Fruit fly (Drosophila melanogaster): ENCODE data around the gene CG3198.

CG3198 gene

DNA sequence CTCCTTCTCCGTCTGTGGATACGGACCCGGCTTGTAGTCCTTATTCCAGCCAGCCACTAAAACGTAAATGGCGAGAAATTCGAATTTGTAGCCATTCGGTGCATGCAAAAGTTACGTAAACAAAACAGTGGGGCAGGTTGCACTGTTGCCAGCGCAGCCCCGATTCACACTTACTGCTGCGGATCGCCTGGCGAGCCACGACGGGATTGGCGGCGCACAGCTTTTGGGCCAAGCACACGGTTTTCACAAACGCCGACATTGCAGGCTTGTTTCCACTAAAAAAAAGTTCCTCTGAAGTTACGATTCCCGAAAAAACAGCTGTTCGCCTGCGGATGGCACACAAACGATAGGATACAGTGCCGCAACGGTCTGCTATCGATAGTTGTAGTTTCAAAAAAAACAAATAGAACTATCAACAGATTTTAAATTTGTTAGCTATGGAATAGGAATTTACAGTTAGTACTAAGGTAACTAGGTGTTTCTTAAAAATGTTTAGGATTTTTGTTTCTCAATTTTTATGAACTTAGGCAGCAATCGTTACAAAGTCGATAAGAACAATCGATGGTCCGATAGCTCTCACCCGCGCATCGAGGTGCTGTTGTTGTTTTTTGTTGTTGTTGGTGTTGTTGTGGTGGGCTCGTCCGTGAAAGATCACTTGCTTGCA is 4.2 kb upstream of the CG3198 start, which contains the start of gene Fum1:
Gene Fum1 (plus strand): TSS at position 599 of the 664 bp plus-strand sequence.
- TF ChIP-seq OdsH (GFP tag; optimal IDR thresholded peaks at IDR 0.05): no peak
- no peak for TF ChIP-seq N (GFP tag; optimal IDR thresholded peaks at IDR 0.05)
- TF ChIP-seq sage (GFP tag; optimal IDR thresholded peaks at IDR 0.05): no peak
- TF ChIP-seq jim (GFP tag; optimal IDR thresholded peaks at IDR 0.05): no peak
- no peak for TF ChIP-seq CG9705 (GFP tag; optimal IDR thresholded peaks at IDR 0.05)
- TF ChIP-seq CG32264 (GFP tag; optimal IDR thresholded peaks at IDR 0.05): no peak
- TF ChIP-seq Rel (GFP tag; optimal IDR thresholded peaks at IDR 0.05): no peak
- TF ChIP-seq Rel (tag; optimal IDR thresholded peaks at IDR 0.05): peak; percentile 1
- no peak for TF ChIP-seq tai (GFP tag; optimal IDR thresholded peaks at IDR 0.05)
- TF ChIP-seq dsf (GFP tag; optimal IDR thresholded peaks at IDR 0.05; ENCODE audit: borderline replicate concordance): no peak
- peak; percentile 48 for TF ChIP-seq woc (GFP tag; optimal IDR thresholded peaks at IDR 0.05)
- TF ChIP-seq Mio (GFP tag; optimal IDR thresholded peaks at IDR 0.05): no peak
- TF ChIP-seq br (GFP tag; optimal IDR thresholded peaks at IDR 0.05): no peak
- TF ChIP-seq lola (GFP tag; optimal IDR thresholded peaks at IDR 0.05): no peak
- no peak for TF ChIP-seq CrebA (GFP tag; optimal IDR thresholded peaks at IDR 0.05; ENCODE audit: borderline replicate concordance)
- TF ChIP-seq ey (GFP tag; optimal IDR thresholded peaks at IDR 0.05): peak; percentile 2
- no peak for TF ChIP-seq Vsx2 (GFP tag; optimal IDR thresholded peaks at IDR 0.05; ENCODE audit: partially characterized antibody)
- TF ChIP-seq dmrt93B (GFP tag; optimal IDR thresholded peaks at IDR 0.05): no peak
- TF ChIP-seq psq (GFP tag; optimal IDR thresholded peaks at IDR 0.05): no peak
- no peak for TF ChIP-seq Abd-B (GFP tag; optimal IDR thresholded peaks at IDR 0.05)
- peak; percentile 39 for TF ChIP-seq rgr (GFP tag; optimal IDR thresholded peaks at IDR 0.05)
- TF ChIP-seq foxo (GFP tag; optimal IDR thresholded peaks at IDR 0.05): peak in 1 of 2 experiments; percentile 36
- TF ChIP-seq pan (optimal IDR thresholded peaks at IDR 0.05): no peak
- TF ChIP-seq usp (GFP tag; optimal IDR thresholded peaks at IDR 0.05): no peak
- TF ChIP-seq Myc (optimal IDR thresholded peaks at IDR 0.05): no peak
- TF ChIP-seq Dfd (GFP tag; optimal IDR thresholded peaks at IDR 0.05): no peak
- TF ChIP-seq h (GFP tag; optimal IDR thresholded peaks at IDR 0.05): peak; percentile 36
- peak; percentile 45 for TF ChIP-seq HLH106 (tag; optimal IDR thresholded peaks at IDR 0.05)
- TF ChIP-seq brk (GFP tag; optimal IDR thresholded peaks at IDR 0.05): no peak
- TF ChIP-seq Hr78 (GFP tag; optimal IDR thresholded peaks at IDR 0.05): no peak
- TF ChIP-seq Sp1 (GFP tag; optimal IDR thresholded peaks at IDR 0.05): peak; percentile 17
- TF ChIP-seq sv (GFP tag; optimal IDR thresholded peaks at IDR 0.05): peak; percentile 6
- no peak for TF ChIP-seq GATAd (GFP tag; optimal IDR thresholded peaks at IDR 0.05)
- no peak for TF ChIP-seq dl (GFP tag; optimal IDR thresholded peaks at IDR 0.05; ENCODE audit: insufficient read depth in 1 of 2, partially characterized antibody in 2 of 2)

- TF ChIP-seq Rel (GFP tag; optimal IDR thresholded peaks at IDR 0.05) (no peak), Rel (tag; optimal IDR thresholded peaks at IDR 0.05) (peak; percentile 32), usp (GFP tag; optimal IDR thresholded peaks at IDR 0.05) (no peak)
These were observed 9.8 kb downstream of the CG3198 start for dm6 chrX:6663976-6664375.

DNA sequence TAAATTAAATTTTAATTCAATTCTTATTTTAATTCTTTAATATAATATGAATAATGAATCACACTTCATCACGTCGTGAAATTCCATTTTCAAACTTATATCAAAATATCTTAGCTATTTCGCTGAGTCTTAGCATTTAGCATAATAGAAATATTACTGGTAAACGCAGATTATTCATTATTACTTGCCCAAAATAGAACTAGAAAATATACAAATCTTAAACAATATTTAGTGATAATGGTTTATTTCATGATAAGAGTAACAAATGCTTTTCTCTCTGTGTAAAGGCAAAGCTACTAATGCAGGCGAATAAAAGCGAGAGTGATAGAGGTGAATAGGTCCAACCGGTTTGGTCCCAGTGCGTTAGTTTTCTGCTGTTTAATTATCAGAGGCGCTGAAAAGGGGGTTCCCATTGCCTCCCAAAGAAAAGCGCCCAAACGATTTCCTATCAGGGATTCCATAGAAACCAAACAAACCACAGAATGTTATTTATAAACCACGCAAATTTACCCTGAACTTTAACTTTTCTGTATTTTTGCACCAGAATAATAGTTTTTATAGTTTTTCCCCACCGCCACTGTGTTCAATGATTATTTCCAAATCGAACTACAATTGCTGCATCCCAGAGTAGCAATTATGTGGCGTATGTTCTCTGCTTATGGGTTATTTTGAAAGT is 10.8 kb downstream of the CG3198 start:
- TF ChIP-seq brk (GFP tag; optimal IDR thresholded peaks at IDR 0.05) (no peak), N (GFP tag; optimal IDR thresholded peaks at IDR 0.05) (no peak), GATAd (GFP tag; optimal IDR thresholded peaks at IDR 0.05) (no peak), br (GFP tag; optimal IDR thresholded peaks at IDR 0.05) (no peak), Hr83 (GFP tag; optimal IDR thresholded peaks at IDR 0.05; ENCODE audit: poor library complexity, severe bottlenecking) (no peak), fru (GFP tag; optimal IDR thresholded peaks at IDR 0.05) (peak; percentile 31), dmrt93B (GFP tag; optimal IDR thresholded peaks at IDR 0.05) (no peak), Dif (GFP tag; optimal IDR thresholded peaks at IDR 0.05; ENCODE audit: partially characterized antibody) (no peak), foxo (GFP tag; optimal IDR thresholded peaks at IDR 0.05) (peak in 1 of 2 experiments; percentile 38), Hr78 (GFP tag; optimal IDR thresholded peaks at IDR 0.05) (no peak), ey (GFP tag; optimal IDR thresholded peaks at IDR 0.05) (peak; percentile 12)

Data from whole organism, wandering third instar larva.